Worm (Caenorhabditis elegans) whole organism, L4 larva: Measurements from ENCODE around the gene mrps-18C.

Experiments
- D1046.2 ChIP-seq: fragments of 200-800 bp; sonication (Bioruptor generic); IDR thresholded peaks from 2 replicates; pipeline ENCODE4 v1.3.6; 2022; ENCODE audit warnings: missing genetic modification characterization, missing compliant biosample characterization
- F10B5.3 ChIP-seq: sonication (generic microtip); optimal IDR thresholded peaks from 2 replicates; lab custom pipeline; 2016; ENCODE audit warnings: mild to moderate bottlenecking, missing genetic modification characterization, missing compliant biosample characterization
- F26F4.8 ChIP-seq: fragments of 200-800 bp; sonication (Bioruptor generic); conservative IDR thresholded peaks from 2 replicates; pipeline ENCODE4 v1.3.6; 2022; ENCODE audit warnings: missing genetic modification characterization, missing compliant biosample characterization
- F37D6.2 ChIP-seq: sonication (generic microtip); optimal IDR thresholded peaks from 2 replicates; lab custom pipeline; 2016; ENCODE audit warnings: mild to moderate bottlenecking, missing genetic modification characterization, missing compliant biosample characterization
- F49E8.2 ChIP-seq: sonication (generic microtip); optimal IDR thresholded peaks from 2 replicates; lab custom pipeline; 2016; ENCODE audit warnings: missing compliant biosample characterization, mild to moderate bottlenecking, missing genetic modification characterization, borderline replicate concordance
- R02D3.7 ChIP-seq: fragments of 150-350 bp; sonication (generic microtip); optimal IDR thresholded peaks from 3 replicates; lab custom pipeline; 2014; ENCODE audit warnings: missing biosample characterization, missing genetic modification characterization
- Y48G9A.11 ChIP-seq: fragments of 200-800 bp; sonication (Bioruptor generic); IDR thresholded peaks from 2 replicates; pipeline ENCODE4 v1.3.6; 2022; ENCODE audit warnings: missing genetic modification reagents, missing genetic modification characterization, missing compliant biosample characterization
- Y75B8A.6 ChIP-seq: fragments of 200-800 bp; sonication (Bioruptor generic); IDR thresholded peaks from 2 replicates; pipeline ENCODE4 v1.3.6; 2022; ENCODE audit warnings: missing genetic modification reagents, missing genetic modification characterization, missing compliant biosample characterization
- aha-1 ChIP-seq: fragments of 150-350 bp; peaks from one replicate; lab custom pipeline; 2014; ENCODE audit warnings: missing biosample characterization, missing genetic modification characterization
- arid-1 ChIP-seq: fragments of 200-800 bp; sonication (Bioruptor generic); conservative IDR thresholded peaks from 2 replicates; pipeline ENCODE4 v1.3.6; 2022; ENCODE audit warnings: missing genetic modification reagents, missing genetic modification characterization, missing compliant biosample characterization
- ceh-32 ChIP-seq: sonication (generic microtip); optimal IDR thresholded peaks from 2 replicates; lab custom pipeline; 2016; ENCODE audit warnings: mild to moderate bottlenecking, missing genetic modification characterization, missing compliant biosample characterization; ENCODE audit not compliant: poor library complexity
- daf-12 ChIP-seq: fragments of 150-350 bp; optimal IDR thresholded peaks from 2 replicates; lab custom pipeline; 2014; ENCODE audit warnings: missing biosample characterization, missing genetic modification reagents, missing genetic modification characterization
- daf-16 ChIP-seq, 3 experiments: sonication (generic microtip); optimal IDR thresholded peaks; 2 replicates each; lab custom pipeline; 2016 to 2017; ENCODE audit warnings: missing genetic modification characterization in 3 of 3, missing genetic modification reagents in 3 of 3, mild to moderate bottlenecking in 2 of 3, missing compliant biosample characterization in 2 of 3, missing biosample characterization in 1 of 3, moderate library complexity in 1 of 3
- dmd-6 ChIP-seq: fragments of 200-800 bp; sonication (Bioruptor generic); IDR thresholded peaks from 2 replicates; pipeline ENCODE4 v1.3.6; 2022; ENCODE audit warnings: missing genetic modification reagents, missing genetic modification characterization, missing compliant biosample characterization
- dmd-8 ChIP-seq: fragments of 200-800 bp; sonication (Bioruptor generic); IDR thresholded peaks from 2 replicates; pipeline ENCODE4 v1.3.6; 2022; ENCODE audit warnings: missing genetic modification characterization, missing compliant biosample characterization
- dmd-9 ChIP-seq: fragments of 200-800 bp; sonication (Bioruptor generic); IDR thresholded peaks from 2 replicates; pipeline ENCODE4 v1.3.6; 2022; ENCODE audit warnings: missing genetic modification reagents, missing genetic modification characterization, missing compliant biosample characterization
- dpl-1 ChIP-seq: fragments of 150-350 bp; optimal IDR thresholded peaks from 2 replicates; lab custom pipeline; 2014; ENCODE audit warnings: missing biosample characterization, missing genetic modification reagents, missing genetic modification characterization
- dve-1 ChIP-seq: sonication (generic microtip); optimal IDR thresholded peaks from 2 replicates; lab custom pipeline; 2017; ENCODE audit warnings: antibody characterized with exemption, mild to moderate bottlenecking, missing genetic modification characterization, missing compliant biosample characterization; ENCODE audit not compliant: insufficient read depth
- fos-1 ChIP-seq: fragments of 150-350 bp; optimal IDR thresholded peaks from 2 replicates; lab custom pipeline; 2014; ENCODE audit warnings: missing biosample characterization, missing genetic modification characterization
- hlh-30 ChIP-seq: sonication (generic microtip); optimal IDR thresholded peaks from 2 replicates; lab custom pipeline; 2017; ENCODE audit warnings: antibody characterized with exemption, mild to moderate bottlenecking, missing genetic modification characterization, missing compliant biosample characterization; ENCODE audit not compliant: insufficient read depth
- lin-1 ChIP-seq: fragments of 200-800 bp; sonication (Bioruptor generic); IDR thresholded peaks from 2 replicates; pipeline ENCODE4 v1.3.6; 2022; ENCODE audit warnings: missing genetic modification reagents, missing genetic modification characterization, missing compliant biosample characterization
- lin-13 ChIP-seq: fragments of 150-350 bp; optimal IDR thresholded peaks from 2 replicates; lab custom pipeline; 2014; ENCODE audit warnings: missing biosample characterization, missing genetic modification reagents, missing genetic modification characterization
- lin-29 ChIP-seq: fragments of 200-800 bp; sonication (Bioruptor generic); IDR thresholded peaks from 2 replicates; pipeline ENCODE4 v1.3.6; 2022; ENCODE audit warnings: missing genetic modification reagents, missing genetic modification characterization, missing compliant biosample characterization
- lin-38 ChIP-seq: fragments of 200-800 bp; sonication (Bioruptor generic); IDR thresholded peaks from 2 replicates; pipeline ENCODE4 v1.3.6; 2022; ENCODE audit warnings: missing genetic modification reagents, missing genetic modification characterization, missing compliant biosample characterization
- lsy-2 ChIP-seq, 2 experiments: fragments of 150-350 bp in 1 of 2; sonication (generic microtip) in 1 of 2; optimal IDR thresholded peaks; 2 replicates each; lab custom pipeline; 2014 to 2017; ENCODE audit warnings: missing biosample characterization in 2 of 2, missing genetic modification characterization in 2 of 2
- mes-2 ChIP-seq: sonication (generic microtip); optimal IDR thresholded peaks from 2 replicates; lab custom pipeline; 2016; ENCODE audit warnings: missing genotype, mild to moderate bottlenecking, missing genetic modification characterization, missing compliant biosample characterization; ENCODE audit not compliant: poor library complexity, severe bottlenecking
- mxl-3 ChIP-seq: fragments of 200-800 bp; sonication (Bioruptor generic); optimal IDR thresholded peaks from 2 replicates; lab custom pipeline; 2018; ENCODE audit warnings: mild to moderate bottlenecking, missing genetic modification characterization, missing compliant biosample characterization
- nhr-10 ChIP-seq: fragments of 150-350 bp; optimal IDR thresholded peaks from 2 replicates; lab custom pipeline; 2014; ENCODE audit warnings: missing biosample characterization, missing genetic modification characterization
- nhr-102 ChIP-seq: sonication (generic microtip); optimal IDR thresholded peaks from 2 replicates; lab custom pipeline; 2016; ENCODE audit warnings: mild to moderate bottlenecking, missing genetic modification characterization, moderate library complexity, missing compliant biosample characterization
- nhr-237 ChIP-seq: sonication (generic microtip); optimal IDR thresholded peaks from 2 replicates; lab custom pipeline; 2017; ENCODE audit warnings: missing biosample characterization, missing genetic modification characterization
- nhr-28 ChIP-seq: fragments of 150-350 bp; optimal IDR thresholded peaks from 2 replicates; lab custom pipeline; 2014; ENCODE audit warnings: missing biosample characterization, missing genetic modification characterization
- nhr-76 ChIP-seq: fragments of 150-350 bp; optimal IDR thresholded peaks from 2 replicates; lab custom pipeline; 2014; ENCODE audit warnings: missing biosample characterization, missing genetic modification characterization
- nhr-77 ChIP-seq: fragments of 150-350 bp; optimal IDR thresholded peaks from 2 replicates; lab custom pipeline; 2014; ENCODE audit warnings: missing biosample characterization, missing genetic modification characterization
- pha-4 ChIP-seq, 2 experiments: fragments of 150-350 bp in 1 of 2; fragments of 200-800 bp in 1 of 2; sonication (Bioruptor generic) in 1 of 2; IDR thresholded peaks in 1 of 2; optimal IDR thresholded peaks in 1 of 2; 2 replicates each; pipeline versions ENCODE4 v1.3.6 to Lab custom; 2014 to 2022; ENCODE audit warnings: missing genetic modification characterization in 2 of 2, missing genetic modification reagents in 2 of 2, missing biosample characterization in 1 of 2, missing compliant biosample characterization in 1 of 2
- rbr-2 ChIP-seq: sonication (generic microtip); optimal IDR thresholded peaks from 2 replicates; lab custom pipeline; 2016; ENCODE audit warnings: missing genotype, missing genetic modification characterization, missing compliant biosample characterization
- saeg-2 ChIP-seq: fragments of 200-800 bp; sonication (Bioruptor generic); IDR thresholded peaks from 2 replicates; pipeline ENCODE4 v1.3.6; 2022; ENCODE audit warnings: missing genetic modification reagents, missing genetic modification characterization, missing compliant biosample characterization
- sdz-12 ChIP-seq: fragments of 200-800 bp; sonication (Bioruptor generic); optimal IDR thresholded peaks from 2 replicates; lab custom pipeline; 2018; ENCODE audit warnings: mild to moderate bottlenecking, missing genetic modification characterization, missing compliant biosample characterization
- set-16 ChIP-seq: fragments of 200-800 bp; sonication (Bioruptor generic); IDR thresholded peaks from 2 replicates; pipeline ENCODE4 v1.3.6; 2022; ENCODE audit warnings: missing genetic modification reagents, missing genetic modification characterization, missing compliant biosample characterization
- snpc-1.2 ChIP-seq: fragments of 200-800 bp; sonication (Bioruptor generic); IDR thresholded peaks from 2 replicates; pipeline ENCODE4 v1.3.6; 2022; ENCODE audit warnings: missing genetic modification reagents, missing genetic modification characterization, missing compliant biosample characterization
- spr-3 ChIP-seq: fragments of 200-800 bp; sonication (Bioruptor generic); optimal IDR thresholded peaks from 2 replicates; lab custom pipeline; 2018; ENCODE audit warnings: mild to moderate bottlenecking, missing genetic modification characterization, missing compliant biosample characterization
- unc-130 ChIP-seq: sonication (generic microtip); optimal IDR thresholded peaks from 2 replicates; lab custom pipeline; 2016; ENCODE audit warnings: missing genetic modification reagents, missing genetic modification characterization, missing compliant biosample characterization
- unc-62 ChIP-seq, 3 experiments: fragments of 150-350 bp in 1 of 3; sonication (generic microtip); optimal IDR thresholded peaks in 2 of 3; peaks in 1 of 3; 1 replicate in 1 of 3; 2 replicates in 2 of 3; lab custom pipeline; 2014 to 2017; ENCODE audit warnings: missing biosample characterization in 3 of 3, missing genetic modification characterization in 3 of 3, missing genetic modification reagents in 3 of 3, missing genotype in 1 of 3
- vab-7 ChIP-seq: fragments of 200-800 bp; sonication (Bioruptor generic); IDR thresholded peaks from 2 replicates; pipeline ENCODE4 v1.3.6; 2022; ENCODE audit warnings: missing genetic modification reagents, missing genetic modification characterization, missing compliant biosample characterization
- zfp-2 ChIP-seq: sonication (generic microtip); optimal IDR thresholded peaks from 2 replicates; lab custom pipeline; 2016; ENCODE audit warnings: mild to moderate bottlenecking, missing genetic modification characterization, missing compliant biosample characterization

mrps-18C gene

DNA sequence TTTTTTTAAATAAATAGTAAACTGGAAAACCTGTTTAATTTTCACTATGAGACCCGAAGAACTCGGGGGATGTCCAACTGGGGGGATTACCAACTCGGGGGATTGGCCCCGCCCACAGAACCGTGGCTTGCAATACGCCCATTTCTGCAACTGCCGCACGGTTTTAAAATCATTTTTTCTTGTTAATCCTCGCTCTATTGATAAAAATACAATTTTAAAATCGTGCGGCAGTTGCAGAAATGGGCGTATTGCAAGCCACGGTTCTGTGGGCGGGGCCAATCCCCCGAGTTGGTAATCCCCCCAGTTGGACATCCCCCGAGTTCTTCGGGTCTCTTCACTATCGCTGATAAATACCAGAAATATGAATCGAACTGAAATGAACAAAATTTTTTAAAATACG lies 13.4 kb upstream of the mrps-18C start, which contains the start of gene mmab-1 (continued):
- TF ChIP-seq lsy-2 (tag; optimal IDR thresholded peaks at IDR 0.05; lab: Kevin White, UChicago) (peak in 1 of 2 experiments; percentile 33), set-16 (GFP tag; lab: Robert Waterston, UW) (peak; percentile 14; the same call in 1 of the 2 replicates), F37D6.2 (peak; percentile 21), dve-1 (tag; lab: Kevin White, UChicago) (peak; percentile 29), dpl-1 (GFP tag; lab: Kevin White, UChicago) (peak; percentile 34), snpc-1.2 (GFP tag; lab: Robert Waterston, UW) (0 out of 2 replicates have a peak, but pooled peaks have one; percentile 20)

DNA sequence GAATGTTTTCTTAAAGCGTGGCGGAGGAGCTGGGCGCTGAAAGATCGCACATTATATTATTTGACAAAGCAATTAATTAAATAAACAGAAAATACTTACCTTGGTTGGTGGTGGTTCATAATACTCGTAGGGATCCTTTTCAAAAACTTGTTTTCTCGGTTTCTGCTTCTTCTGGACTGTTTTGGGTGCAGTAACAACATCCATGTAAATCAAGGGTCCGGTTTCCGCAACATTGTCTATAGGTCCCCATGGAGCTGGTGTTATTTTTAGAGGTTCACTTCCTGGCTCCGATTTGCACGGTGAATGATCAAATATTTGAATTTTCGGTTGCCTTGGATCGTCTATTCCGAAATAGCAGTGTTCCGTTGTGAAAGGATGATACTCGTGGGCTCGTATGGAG lies 11.2 kb upstream of the mrps-18C start:
- TF ChIP-seq nhr-77 (tag; lab: Kevin White, UChicago) (no peak), aha-1 (tag; lab: Kevin White, UChicago) (peak; percentile 67), F26F4.8 (GFP tag; lab: Robert Waterston, UW) (0 out of 2 replicates have a peak, but pooled peaks have one; percentile 51), unc-62 (GFP tag; optimal IDR thresholded peaks at IDR 0.05 in 1 of 2; lab: Kevin White, UChicago) (no peak), unc-62 (tag; optimal IDR thresholded peaks at IDR 0.05; lab: Kevin White, UChicago) (no peak), spr-3 (GFP tag; lab: Kevin White, UChicago) (no peak)

DNA sequence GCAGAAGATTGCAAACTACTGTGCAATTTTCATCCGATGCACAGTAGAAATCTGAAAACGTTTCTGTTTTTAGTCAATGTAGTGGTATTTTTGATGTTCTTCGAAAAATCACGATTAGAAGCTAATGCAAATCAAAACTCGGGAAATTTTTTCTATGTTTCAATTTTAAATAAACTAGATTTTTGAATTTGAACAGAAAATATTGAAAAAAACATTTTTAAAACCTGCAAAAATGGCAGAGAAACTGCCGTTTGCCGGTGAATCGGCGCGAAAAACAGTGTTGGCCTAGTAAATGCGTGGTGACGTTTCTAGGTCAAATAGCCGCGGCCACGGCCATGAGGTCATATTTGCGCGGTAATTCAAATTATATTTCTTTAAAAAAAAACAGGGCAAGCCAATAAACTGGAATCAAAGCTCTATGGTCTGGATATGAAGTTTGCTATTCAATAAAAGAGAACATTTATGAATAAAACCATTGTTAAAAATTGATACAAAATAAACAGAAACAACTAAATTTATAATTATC lies 5.2 kb upstream of the mrps-18C start, which contains the start of gene set-2:
Gene set-2, minus strand, starts transcription at position 51 of the 526 bp plus-strand sequence.
- TF ChIP-seq zfp-2 (tag; lab: Kevin White, UChicago), result no peak
- TF ChIP-seq Y48G9A.11, result peak; percentile 68
- TF ChIP-seq dmd-8 (GFP tag; lab: Robert Waterston, UW), result 0 out of 2 replicates have a peak, but pooled peaks have one; percentile 42
- peak; percentile 42 for TF ChIP-seq lin-13
- TF ChIP-seq pha-4 (GFP tag; IDR thresholded peaks at IDR 0.05; lab: Robert Waterston, UW), result no peak
- TF ChIP-seq pha-4 (tag; optimal IDR thresholded peaks at IDR 0.05; lab: Kevin White, UChicago), result no peak
- peak; percentile 91 for TF ChIP-seq aha-1 (tag; lab: Kevin White, UChicago)
- TF ChIP-seq lin-38 (GFP tag; lab: Robert Waterston, UW), result peak; percentile 75
- TF ChIP-seq nhr-237 (tag; lab: Kevin White, UChicago), result no peak
- TF ChIP-seq lin-29 (GFP tag; lab: Robert Waterston, UW), result no peak
- no peak for TF ChIP-seq R02D3.7 (tag; lab: Kevin White, UChicago)
- peak; percentile 61; the same call in 1 of the 2 replicates for TF ChIP-seq D1046.2 (GFP tag; lab: Robert Waterston, UW)
- TF ChIP-seq unc-130, result peak; percentile 98
- TF ChIP-seq nhr-102, result peak; percentile 29
- TF ChIP-seq mxl-3 (GFP tag; lab: Kevin White, UChicago), result peak; percentile 43
- peak; percentile 90 for TF ChIP-seq dmd-9 (GFP tag; lab: Robert Waterston, UW)
- peak; percentile 63 for TF ChIP-seq arid-1 (GFP tag; lab: Robert Waterston, UW)
- peak; percentile 69 for TF ChIP-seq dmd-6 (GFP tag; lab: Robert Waterston, UW)
- TF ChIP-seq lsy-2 (tag; optimal IDR thresholded peaks at IDR 0.05; lab: Kevin White, UChicago), result peak in 1 of 2 experiments; percentile 66
- peak; percentile 44 for TF ChIP-seq F49E8.2
- TF ChIP-seq saeg-2 (GFP tag; lab: Robert Waterston, UW), result no peak
- no peak for TF ChIP-seq sdz-12 (GFP tag; lab: Kevin White, UChicago)
- peak; percentile 47 for TF ChIP-seq hlh-30
- TF ChIP-seq daf-12 (tag; lab: Kevin White, UChicago), result no peak
- TF ChIP-seq vab-7 (GFP tag; lab: Robert Waterston, UW), result 0 out of 2 replicates have a peak, but pooled peaks have one; percentile 18
- no peak for TF ChIP-seq lin-1 (GFP tag; lab: Robert Waterston, UW)
- no peak for TF ChIP-seq F10B5.3 (tag; lab: Kevin White, UChicago)
- no peak for TF ChIP-seq ceh-32 (tag; lab: Kevin White, UChicago)
- TF ChIP-seq nhr-28 (tag; lab: Kevin White, UChicago), result no peak
- TF ChIP-seq nhr-76 (tag; lab: Kevin White, UChicago), result no peak
- TF ChIP-seq fos-1 (tag; lab: Kevin White, UChicago), result no peak
- peak in 1 of 2 experiments; percentile 17 for TF ChIP-seq daf-16 (GFP tag; optimal IDR thresholded peaks at IDR 0.05; lab: Kevin White, UChicago)
- peak; percentile 5 for TF ChIP-seq daf-16 (tag; optimal IDR thresholded peaks at IDR 0.05; lab: Kevin White, UChicago)
- peak; percentile 23 for TF ChIP-seq rbr-2 (tag; lab: Kevin White, UChicago)
- no peak for TF ChIP-seq nhr-10 (tag; lab: Kevin White, UChicago)
- TF ChIP-seq mes-2 (tag; lab: Kevin White, UChicago), result peak; percentile 99
- no peak for TF ChIP-seq Y75B8A.6 (GFP tag; lab: Robert Waterston, UW)
- TF ChIP-seq dve-1 (tag; lab: Kevin White, UChicago), result peak; percentile 52
